Worm (Caenorhabditis elegans) whole organism, L3 larva: Measurements from ENCODE around the gene F11A5.18.

Source experiments
- ZK546.5 ChIP-seq: sonication (generic microtip); optimal IDR thresholded peaks from 2 replicates; lab custom pipeline; 2017; ENCODE audit warnings: missing biosample characterization, missing genetic modification characterization
- aly-2 ChIP-seq: fragments of 150-350 bp; optimal IDR thresholded peaks from 2 replicates; lab custom pipeline; 2014; ENCODE audit warnings: missing biosample characterization, missing genetic modification characterization
- ceh-16 ChIP-seq: sonication (generic microtip); optimal IDR thresholded peaks from 2 replicates; lab custom pipeline; 2017; ENCODE audit warnings: missing biosample characterization, missing genetic modification characterization
- ceh-28 ChIP-seq: fragments of 150-350 bp; optimal IDR thresholded peaks from 2 replicates; lab custom pipeline; 2014; ENCODE audit warnings: missing biosample characterization, missing genetic modification reagents, missing genetic modification characterization
- ceh-82 ChIP-seq: fragments of 150-350 bp; optimal IDR thresholded peaks from 2 replicates; lab custom pipeline; 2014; ENCODE audit warnings: missing biosample characterization, missing genetic modification characterization
- ceh-9 ChIP-seq: sonication (generic microtip); optimal IDR thresholded peaks from 2 replicates; lab custom pipeline; 2018; ENCODE audit warnings: missing biosample characterization, missing genetic modification characterization
- daf-12 ChIP-seq: fragments of 150-350 bp; optimal IDR thresholded peaks from 2 replicates; lab custom pipeline; 2014; ENCODE audit warnings: missing biosample characterization, missing genetic modification reagents, missing genetic modification characterization
- egl-5 ChIP-seq: fragments of 150-350 bp; optimal IDR thresholded peaks from 2 replicates; lab custom pipeline; 2017; ENCODE audit warnings: missing biosample characterization, missing genetic modification reagents, missing genetic modification characterization, inconsistent platforms
- elt-1 ChIP-seq: fragments of 150-350 bp; optimal IDR thresholded peaks from 2 replicates; lab custom pipeline; 2014; ENCODE audit warnings: missing biosample characterization, missing genetic modification characterization
- elt-2 ChIP-seq: sonication (generic microtip); optimal IDR thresholded peaks from 2 replicates; lab custom pipeline; 2016; ENCODE audit warnings: missing genetic modification reagents, mild to moderate bottlenecking, missing genetic modification characterization, missing compliant biosample characterization
- elt-3 ChIP-seq, 3 experiments: fragments of 150-350 bp in 1 of 3; sonication (generic microtip) in 2 of 3; optimal IDR thresholded peaks; 2 replicates in 2 of 3; 4 replicates in 1 of 3; lab custom pipeline; 2014 to 2017; ENCODE audit warnings: missing biosample characterization in 3 of 3, missing genetic modification characterization in 3 of 3
- eor-1 ChIP-seq, 2 experiments: fragments of 150-350 bp; optimal IDR thresholded peaks; 2 replicates each; lab custom pipeline; 2014 to 2018; ENCODE audit warnings: missing biosample characterization in 2 of 2, missing genetic modification characterization in 2 of 2
- fkh-10 ChIP-seq: sonication (generic microtip); optimal IDR thresholded peaks from 2 replicates; lab custom pipeline; 2017; ENCODE audit warnings: missing biosample characterization, missing genetic modification reagents, missing genetic modification characterization
- fkh-2 ChIP-seq: fragments of 150-350 bp; optimal IDR thresholded peaks from 2 replicates; lab custom pipeline; 2014; ENCODE audit warnings: missing biosample characterization, missing genetic modification reagents, missing genetic modification characterization
- hmg-11 ChIP-seq: sonication (generic microtip); optimal IDR thresholded peaks from 2 replicates; lab custom pipeline; 2016; ENCODE audit warnings: missing genetic modification characterization, missing compliant biosample characterization
- jun-1 ChIP-seq: fragments of 150-350 bp; optimal IDR thresholded peaks from 2 replicates; lab custom pipeline; 2014; ENCODE audit warnings: missing biosample characterization, missing genetic modification reagents, missing genetic modification characterization
- lin-15B ChIP-seq: fragments of 150-350 bp; optimal IDR thresholded peaks from 2 replicates; lab custom pipeline; 2014; ENCODE audit warnings: missing biosample characterization, missing genetic modification characterization
- lin-39 ChIP-seq: fragments of 150-350 bp; optimal IDR thresholded peaks from 2 replicates; lab custom pipeline; 2018; ENCODE audit warnings: missing biosample characterization, missing genetic modification reagents, missing genetic modification characterization
- lsy-12 ChIP-seq: sonication (generic microtip); optimal IDR thresholded peaks from 2 replicates; lab custom pipeline; 2016; ENCODE audit warnings: mild to moderate bottlenecking, missing genetic modification characterization, missing compliant biosample characterization
- mml-1 ChIP-seq: fragments of 150-350 bp; sonication (generic microtip); optimal IDR thresholded peaks from 3 replicates; lab custom pipeline; 2014; ENCODE audit warnings: missing biosample characterization, missing genetic modification characterization
- nfya-1 ChIP-seq: sonication (generic microtip); optimal IDR thresholded peaks from 2 replicates; lab custom pipeline; 2017; ENCODE audit warnings: missing genetic modification characterization, mild to moderate bottlenecking, missing compliant biosample characterization, antibody characterized with exemption, moderate library complexity; ENCODE audit not compliant: insufficient read depth
- nhr-11 ChIP-seq: fragments of 150-350 bp; optimal IDR thresholded peaks from 2 replicates; lab custom pipeline; 2014; ENCODE audit warnings: missing biosample characterization, missing genetic modification characterization
- nhr-12 ChIP-seq: fragments of 150-350 bp; optimal IDR thresholded peaks from 2 replicates; lab custom pipeline; 2014; ENCODE audit warnings: missing biosample characterization, missing genetic modification characterization
- nhr-237 ChIP-seq: fragments of 150-350 bp; optimal IDR thresholded peaks from 2 replicates; lab custom pipeline; 2014; ENCODE audit warnings: missing biosample characterization, missing genetic modification characterization
- nhr-25 ChIP-seq: sonication (generic microtip); optimal IDR thresholded peaks from 2 replicates; lab custom pipeline; 2017; ENCODE audit warnings: missing biosample characterization, missing genetic modification characterization
- nhr-28 ChIP-seq: fragments of 150-350 bp; optimal IDR thresholded peaks from 2 replicates; lab custom pipeline; 2014; ENCODE audit warnings: missing biosample characterization, missing genetic modification characterization
- nhr-43 ChIP-seq: sonication (generic microtip); optimal IDR thresholded peaks from 2 replicates; lab custom pipeline; 2016; ENCODE audit warnings: mild to moderate bottlenecking, missing genetic modification characterization, missing compliant biosample characterization; ENCODE audit not compliant: poor library complexity, severe bottlenecking
- nhr-67 ChIP-seq: fragments of 150-350 bp; optimal IDR thresholded peaks from 2 replicates; lab custom pipeline; 2014; ENCODE audit warnings: missing biosample characterization, missing genetic modification characterization
- nhr-76 ChIP-seq: fragments of 150-350 bp; sonication (generic microtip); optimal IDR thresholded peaks from 5 replicates; lab custom pipeline; 2014; ENCODE audit warnings: missing biosample characterization, missing genetic modification characterization
- nhr-77 ChIP-seq: fragments of 150-350 bp; optimal IDR thresholded peaks from 2 replicates; lab custom pipeline; 2014; ENCODE audit warnings: missing biosample characterization, missing genetic modification characterization
- pha-4 ChIP-seq: fragments of 150-350 bp; optimal IDR thresholded peaks from 2 replicates; lab custom pipeline; 2014; ENCODE audit warnings: missing biosample characterization, missing genetic modification reagents, missing genetic modification characterization
- pqm-1 ChIP-seq: fragments of 150-350 bp; optimal IDR thresholded peaks from 2 replicates; lab custom pipeline; 2017; ENCODE audit warnings: missing biosample characterization, missing genetic modification characterization, inconsistent platforms
- sea-2 ChIP-seq: fragments of 150-350 bp; sonication (generic microtip); optimal IDR thresholded peaks from 4 replicates; lab custom pipeline; 2014; ENCODE audit warnings: missing biosample characterization, missing genetic modification reagents, missing genetic modification characterization
- skn-1 ChIP-seq: fragments of 150-350 bp; optimal IDR thresholded peaks from 2 replicates; lab custom pipeline; 2014; ENCODE audit warnings: missing biosample characterization, missing genetic modification characterization
- snpc-4 ChIP-seq: fragments of 150-350 bp; optimal IDR thresholded peaks from 2 replicates; lab custom pipeline; 2014; ENCODE audit warnings: missing biosample characterization, missing genetic modification characterization
- tbx-2 ChIP-seq: sonication (generic microtip); optimal IDR thresholded peaks from 2 replicates; lab custom pipeline; 2016; ENCODE audit warnings: mild to moderate bottlenecking, missing genetic modification characterization, missing compliant biosample characterization
- unc-39 ChIP-seq: sonication (generic microtip); optimal IDR thresholded peaks from 4 replicates; lab custom pipeline; 2017; ENCODE audit warnings: missing biosample characterization, missing genetic modification characterization
- unc-62 ChIP-seq: fragments of 150-350 bp; sonication (generic microtip); optimal IDR thresholded peaks from 4 replicates; lab custom pipeline; 2014; ENCODE audit warnings: missing biosample characterization, missing genetic modification reagents, missing genetic modification characterization
- zag-1 ChIP-seq: fragments of 150-350 bp; optimal IDR thresholded peaks from 2 replicates; lab custom pipeline; 2014; ENCODE audit warnings: missing biosample characterization, missing genetic modification characterization
- ztf-11 ChIP-seq: fragments of 150-350 bp; optimal IDR thresholded peaks from 2 replicates; lab custom pipeline; 2014; ENCODE audit warnings: missing biosample characterization, missing genetic modification characterization
- ztf-4 ChIP-seq: fragments of 150-350 bp; optimal IDR thresholded peaks from 2 replicates; lab custom pipeline; 2014; ENCODE audit warnings: missing biosample characterization, missing genetic modification characterization

F11A5.18 gene

ce11 chrV:16218972-16219757 lies 16.4 kb downstream of the F11A5.18 start, which contains the start of gene glc-1:
Gene glc-1, plus strand, starts transcription at chrV:16219634.
- TF ChIP-seq ceh-16 (tag; lab: Kevin White, UChicago) (no peak), fkh-10 (GFP tag; lab: Kevin White, UChicago) (no peak), nfya-1 (tag; lab: Kevin White, UChicago) (no peak), tbx-2 (tag; lab: Kevin White, UChicago) (no peak), zag-1 (tag; lab: Kevin White, UChicago) (no peak), eor-1 (tag; optimal IDR thresholded peaks at IDR 0.05; lab: Kevin White, UChicago) (no peak), ceh-28 (no peak), pqm-1 (peak; percentile 10), elt-2 (peak; percentile 40), pha-4 (tag; lab: Kevin White, UChicago) (no peak)

- TF ChIP-seq nhr-43 (tag; lab: Kevin White, UChicago) (no peak), lin-39 (tag; lab: Kevin White, UChicago) (no peak), eor-1 (tag; optimal IDR thresholded peaks at IDR 0.05; lab: Kevin White, UChicago) (no peak), pha-4 (tag; lab: Kevin White, UChicago) (no peak), nhr-28 (tag; lab: Kevin White, UChicago) (no peak), fkh-2 (tag; lab: Kevin White, UChicago) (no peak), ZK546.5 (tag; lab: Kevin White, UChicago) (no peak), ztf-4 (tag; lab: Kevin White, UChicago) (no peak), aly-2 (tag; lab: Kevin White, UChicago) (no peak), lin-15B (tag; lab: Kevin White, UChicago) (no peak), daf-12 (tag; lab: Kevin White, UChicago) (no peak), pqm-1 (no peak), hmg-11 (no peak), nhr-11 (tag; lab: Kevin White, UChicago) (no peak), skn-1 (tag; lab: Kevin White, UChicago) (no peak)
Observed at ce11 chrV:16220020-16220419, 17.3 kb downstream of the F11A5.18 start.

ce11 chrV:16224027-16224426 lies 21.3 kb downstream of the F11A5.18 start, which contains the start of gene stdh-2:
Gene stdh-2, plus strand, starts transcription at chrV:16224327.
- TF ChIP-seq nhr-25 (tag; lab: Kevin White, UChicago) (no peak), pqm-1 (no peak), ceh-82 (tag; lab: Kevin White, UChicago) (no peak), tbx-2 (tag; lab: Kevin White, UChicago) (no peak), ceh-9 (tag; lab: Kevin White, UChicago) (no peak), elt-1 (tag; lab: Kevin White, UChicago) (no peak), nhr-67 (tag; lab: Kevin White, UChicago) (no peak), daf-12 (tag; lab: Kevin White, UChicago) (no peak), snpc-4 (tag; lab: Kevin White, UChicago) (no peak), sea-2 (GFP tag; lab: Kevin White, UChicago) (no peak), nhr-77 (tag; lab: Kevin White, UChicago) (no peak), nhr-237 (no peak), nhr-12 (no peak), ztf-11 (no peak)

- TF ChIP-seq nhr-77 (tag; lab: Kevin White, UChicago), result no peak
- peak; percentile 22 for TF ChIP-seq snpc-4 (tag; lab: Kevin White, UChicago)
Observed at ce11 chrV:16225524-16226116, 22.9 kb downstream of the F11A5.18 start.

- TF ChIP-seq lin-15B (tag; lab: Kevin White, UChicago) (no peak), jun-1 (no peak), lin-39 (tag; lab: Kevin White, UChicago) (no peak), lsy-12 (tag; lab: Kevin White, UChicago) (no peak), nhr-25 (tag; lab: Kevin White, UChicago) (no peak), aly-2 (tag; lab: Kevin White, UChicago) (no peak), nhr-12 (no peak), ceh-9 (tag; lab: Kevin White, UChicago) (no peak), nhr-76 (tag; lab: Kevin White, UChicago) (no peak), snpc-4 (tag; lab: Kevin White, UChicago) (no peak), fkh-10 (GFP tag; lab: Kevin White, UChicago) (no peak), unc-62 (GFP tag; lab: Kevin White, UChicago) (no peak), ztf-4 (tag; lab: Kevin White, UChicago) (no peak), unc-39 (tag; lab: Kevin White, UChicago) (no peak), sea-2 (GFP tag; lab: Kevin White, UChicago) (no peak), egl-5 (tag; lab: Kevin White, UChicago) (no peak), elt-3 (tag; optimal IDR thresholded peaks at IDR 0.05; lab: Kevin White, UChicago) (no peak), mml-1 (tag; lab: Kevin White, UChicago) (no peak), tbx-2 (tag; lab: Kevin White, UChicago) (no peak), pha-4 (tag; lab: Kevin White, UChicago) (no peak)
Observed at ce11 chrV:16226581-16226980, 23.9 kb downstream of the F11A5.18 start, which contains the start of gene F11A5.13. Gene F11A5.13, minus strand, starts transcription at chrV:16226681.
